5 fruit fly cellular contexts compared by ENCODE assay signal in the genomic region with DNA sequence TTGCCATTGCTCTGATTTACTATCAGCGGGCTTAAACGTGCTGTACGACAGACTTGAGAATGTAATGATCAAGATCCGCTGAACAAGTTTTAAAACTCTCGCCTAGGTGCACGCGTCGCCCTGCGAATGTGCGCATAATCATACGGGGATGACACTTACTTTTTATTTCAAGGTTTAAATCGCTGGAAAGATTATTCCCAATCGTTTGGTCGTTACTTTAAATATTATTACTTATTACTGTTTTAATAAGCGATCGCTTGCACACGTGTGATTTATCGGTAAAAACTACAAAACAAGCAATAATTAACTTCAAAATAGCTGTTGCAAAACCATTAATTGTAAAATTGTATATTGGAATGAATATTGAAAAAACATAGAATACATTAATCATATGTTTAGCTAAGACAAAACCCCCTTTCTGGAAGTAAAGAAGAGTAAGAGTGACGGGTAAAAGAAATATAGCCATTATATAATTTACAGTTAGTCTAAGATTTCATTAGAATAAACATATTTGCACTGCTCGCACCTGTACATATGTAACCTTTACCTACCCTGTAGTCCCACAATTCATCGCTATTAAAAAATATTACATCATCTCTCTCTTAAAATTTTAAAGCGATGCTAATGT.
TF ChIP-seq lines count a peak whose summit lies in the region.

DhpD (minus strand) TSS at position 102 of the 628 bp plus-strand sequence.

- peak; percentile 33 for TF ChIP-seq CTCF in whole organism, embryonic (GFP tag; optimal IDR thresholded peaks at IDR 0.05; lab: Kevin White, UChicago)

TF ChIP-seq in whole organism, adult, 20 proteins besides CTCF, POLR2A, EP300 and RAD21 (continues in another document):
- no peak for TF ChIP-seq cic (GFP tag; optimal IDR thresholded peaks at IDR 0.05; lab: Kevin White, UChicago)
- peak; percentile 77 for TF ChIP-seq CG14711 (tag; optimal IDR thresholded peaks at IDR 0.05; lab: Kevin White, UChicago)
- TF ChIP-seq Mnt (GFP tag; optimal IDR thresholded peaks at IDR 0.05; lab: Kevin White, UChicago), result peak; percentile 71
- peak; percentile 80 for TF ChIP-seq CG1620 (GFP tag; optimal IDR thresholded peaks at IDR 0.05; lab: Kevin White, UChicago)
- TF ChIP-seq cnc (optimal IDR thresholded peaks at IDR 0.05; lab: Kevin White, UChicago), result no peak
- peak; percentile 51 for TF ChIP-seq tj (GFP tag; optimal IDR thresholded peaks at IDR 0.05; lab: Kevin White, UChicago)
- TF ChIP-seq toe (GFP tag; optimal IDR thresholded peaks at IDR 0.05; lab: Kevin White, UChicago), result peak; percentile 83
- TF ChIP-seq ovo (GFP tag; optimal IDR thresholded peaks at IDR 0.05; lab: Kevin White, UChicago), result peak; percentile 55
- peak; percentile 36 for TF ChIP-seq Crg-1 (GFP tag; optimal IDR thresholded peaks at IDR 0.05; lab: Kevin White, UChicago)
- peak; percentile 88 for TF ChIP-seq CG7101 (tag; optimal IDR thresholded peaks at IDR 0.05; lab: Kevin White, UChicago)
- peak; percentile 75 for TF ChIP-seq CG7045 (GFP tag; optimal IDR thresholded peaks at IDR 0.05; lab: Kevin White, UChicago)
- peak; percentile 80 for TF ChIP-seq CG12768 (GFP tag; optimal IDR thresholded peaks at IDR 0.05; lab: Kevin White, UChicago)
- TF ChIP-seq CG33017 (tag; optimal IDR thresholded peaks at IDR 0.05; lab: Kevin White, UChicago), result peak; percentile 79
- TF ChIP-seq Clk (GFP tag; optimal IDR thresholded peaks at IDR 0.05; lab: Kevin White, UChicago), result peak; percentile 38
- TF ChIP-seq CG5204 (GFP tag; optimal IDR thresholded peaks at IDR 0.05; lab: Kevin White, UChicago), result peak; percentile 82
- peak; percentile 77 for TF ChIP-seq Hr96 (GFP tag; optimal IDR thresholded peaks at IDR 0.05; lab: Kevin White, UChicago)

TF ChIP-seq in whole organism, embryonic, 481 proteins besides CTCF, POLR2A, EP300 and RAD21 (continues in another document):
- peak; percentile 66 for TF ChIP-seq zen (tag; optimal IDR thresholded peaks at IDR 0.05; lab: Kevin White, UChicago)
- TF ChIP-seq otp (GFP tag; IDR thresholded peaks at IDR 0.05; lab: Robert Waterston, UW), result peak; percentile 76
- TF ChIP-seq CG12071 (GFP tag; optimal IDR thresholded peaks at IDR 0.05; lab: Kevin White, UChicago), result no peak
- no peak for TF ChIP-seq bowl (GFP tag; IDR thresholded peaks at IDR 0.05; lab: Robert Waterston, UW)
- no peak for TF ChIP-seq shn (GFP tag; optimal IDR thresholded peaks at IDR 0.05; lab: Kevin White, UChicago)
- TF ChIP-seq wek (GFP tag; optimal IDR thresholded peaks at IDR 0.05; lab: Kevin White, UChicago), result no peak
- peak; percentile 2 for TF ChIP-seq CG8281 (tag; optimal IDR thresholded peaks at IDR 0.05; lab: Kevin White, UChicago)
- TF ChIP-seq HLHmδ (GFP tag; optimal IDR thresholded peaks at IDR 0.05; lab: Kevin White, UChicago), result no peak
- TF ChIP-seq CG2712 (tag; optimal IDR thresholded peaks at IDR 0.05; lab: Kevin White, UChicago), result peak; percentile 79
- no peak for TF ChIP-seq CG7271 (tag; optimal IDR thresholded peaks at IDR 0.05; lab: Kevin White, UChicago)
- TF ChIP-seq vnd (GFP tag; IDR thresholded peaks at IDR 0.05; lab: Robert Waterston, UW; ENCODE audit: partially characterized antibody), result peak; percentile 83
- TF ChIP-seq dan (GFP tag; IDR thresholded peaks at IDR 0.05; lab: Robert Waterston, UW), result no peak
- TF ChIP-seq CG11560 (tag; IDR thresholded peaks at IDR 0.05; lab: Robert Waterston, UW), result peak; percentile 56; the same call in 1 of the 3 replicates
- peak; percentile 77 for TF ChIP-seq lmd (GFP tag; IDR thresholded peaks at IDR 0.05; lab: Robert Waterston, UW)
- TF ChIP-seq lab (GFP tag; optimal IDR thresholded peaks at IDR 0.05; lab: Kevin White, UChicago), result peak; percentile 85
- peak; percentile 79 for TF ChIP-seq lilli (GFP tag; optimal IDR thresholded peaks at IDR 0.05; lab: Kevin White, UChicago)
- peak; percentile 50 for TF ChIP-seq tap (tag; optimal IDR thresholded peaks at IDR 0.05; lab: Kevin White, UChicago)

TF ChIP-seq in whole organism, prepupa, 60 proteins besides CTCF, POLR2A, EP300 and RAD21 (continues in another document):
- peak; percentile 47 for TF ChIP-seq CG11294 (GFP tag; IDR thresholded peaks at IDR 0.05; lab: Robert Waterston, UW)
- peak; percentile 63 for TF ChIP-seq Sox15 (GFP tag; optimal IDR thresholded peaks at IDR 0.05; lab: Kevin White, UChicago)
- peak; percentile 85 for TF ChIP-seq Sox14 (GFP tag; optimal IDR thresholded peaks at IDR 0.05; lab: Kevin White, UChicago)
- no peak for TF ChIP-seq Smox (GFP tag; optimal IDR thresholded peaks at IDR 0.05; lab: Kevin White, UChicago)
- TF ChIP-seq dsx (GFP tag; optimal IDR thresholded peaks at IDR 0.05; lab: Kevin White, UChicago; ENCODE audit: poor library complexity, severe bottlenecking), result peak; percentile 64
- no peak for TF ChIP-seq CG4318 (GFP tag; optimal IDR thresholded peaks at IDR 0.05; lab: Kevin White, UChicago)
- TF ChIP-seq Met (GFP tag; optimal IDR thresholded peaks at IDR 0.05; lab: Kevin White, UChicago), result no peak
- TF ChIP-seq CG6854 (GFP tag; optimal IDR thresholded peaks at IDR 0.05; lab: Kevin White, UChicago), result peak; percentile 74
- peak; percentile 77 for TF ChIP-seq Ets96B (tag; optimal IDR thresholded peaks at IDR 0.05; lab: Kevin White, UChicago)
- TF ChIP-seq fkh (GFP tag; optimal IDR thresholded peaks at IDR 0.05; lab: Kevin White, UChicago), result no peak
- TF ChIP-seq CG8632 (GFP tag; optimal IDR thresholded peaks at IDR 0.05; lab: Kevin White, UChicago), result peak; percentile 76
- peak; percentile 33 for TF ChIP-seq spab (GFP tag; optimal IDR thresholded peaks at IDR 0.05; lab: Kevin White, UChicago)
- TF ChIP-seq Ets21C (GFP tag; optimal IDR thresholded peaks at IDR 0.05; lab: Kevin White, UChicago), result peak; percentile 74
- peak; percentile 85 for TF ChIP-seq topi (GFP tag; optimal IDR thresholded peaks at IDR 0.05; lab: Kevin White, UChicago)
- TF ChIP-seq CG10669 (GFP tag; optimal IDR thresholded peaks at IDR 0.05; lab: Kevin White, UChicago), result peak; percentile 83
- peak; percentile 86 for TF ChIP-seq lz (GFP tag; optimal IDR thresholded peaks at IDR 0.05; lab: Kevin White, UChicago)
- TF ChIP-seq CG32006 (GFP tag; optimal IDR thresholded peaks at IDR 0.05; lab: Kevin White, UChicago), result peak; percentile 74

TF ChIP-seq in whole organism, pupa, 21 proteins besides CTCF, POLR2A, EP300 and RAD21 (continues in another document):
- TF ChIP-seq CG14655 (GFP tag; optimal IDR thresholded peaks at IDR 0.05; lab: Kevin White, UChicago), result no peak
- peak; percentile 76 for TF ChIP-seq CG8159 (tag; optimal IDR thresholded peaks at IDR 0.05; lab: Kevin White, UChicago)
- peak; percentile 55 for TF ChIP-seq CG9948 (tag; optimal IDR thresholded peaks at IDR 0.05; lab: Kevin White, UChicago)
- peak; percentile 79 for TF ChIP-seq CG17806 (tag; optimal IDR thresholded peaks at IDR 0.05; lab: Kevin White, UChicago)
- peak; percentile 50 for TF ChIP-seq CG34367 (tag; optimal IDR thresholded peaks at IDR 0.05; lab: Kevin White, UChicago)
- TF ChIP-seq Pif1B (GFP tag; optimal IDR thresholded peaks at IDR 0.05; lab: Kevin White, UChicago), result peak; percentile 73
- TF ChIP-seq Pif1A (GFP tag; optimal IDR thresholded peaks at IDR 0.05; lab: Kevin White, UChicago), result no peak
- peak; percentile 87 for TF ChIP-seq CG4496 (GFP tag; IDR thresholded peaks at IDR 0.05; lab: Robert Waterston, UW)
- TF ChIP-seq CG12605 (GFP tag; IDR thresholded peaks at IDR 0.05; lab: Robert Waterston, UW), result peak; percentile 63
- TF ChIP-seq CG32121 (GFP tag; IDR thresholded peaks at IDR 0.05; lab: Robert Waterston, UW), result peak; percentile 77
- peak; percentile 2 for TF ChIP-seq CG13204 (GFP tag; optimal IDR thresholded peaks at IDR 0.05; lab: Kevin White, UChicago)
- TF ChIP-seq gl (tag; optimal IDR thresholded peaks at IDR 0.05; lab: Kevin White, UChicago), result peak; percentile 35
- peak; percentile 59 for TF ChIP-seq D1 (tag; optimal IDR thresholded peaks at IDR 0.05; lab: Kevin White, UChicago)
- TF ChIP-seq Snoo (tag; optimal IDR thresholded peaks at IDR 0.05; lab: Kevin White, UChicago), result peak; percentile 80
- TF ChIP-seq Ets98B (GFP tag; IDR thresholded peaks at IDR 0.05; lab: Robert Waterston, UW), result peak; percentile 79
- no peak; the same call in 2 of the 3 replicates for TF ChIP-seq fd96Ca (GFP tag; IDR thresholded peaks at IDR 0.05; lab: Robert Waterston, UW)
- TF ChIP-seq rn (GFP tag; IDR thresholded peaks at IDR 0.05; lab: Robert Waterston, UW), result no peak
- no peak for TF ChIP-seq CG10348 (GFP tag; IDR thresholded peaks at IDR 0.05; lab: Robert Waterston, UW)
- no peak for TF ChIP-seq EcR (GFP tag; optimal IDR thresholded peaks at IDR 0.05; lab: Kevin White, UChicago)

TF ChIP-seq in whole organism, wandering third instar larva, 38 proteins besides CTCF, POLR2A, EP300 and RAD21 (continues in another document):
- TF ChIP-seq Rel (GFP tag; optimal IDR thresholded peaks at IDR 0.05; lab: Kevin White, UChicago) (no peak), Rel (tag; optimal IDR thresholded peaks at IDR 0.05; lab: Kevin White, UChicago) (peak; percentile 81), sv (GFP tag; optimal IDR thresholded peaks at IDR 0.05; lab: Kevin White, UChicago) (peak; percentile 64), Abd-B (GFP tag; optimal IDR thresholded peaks at IDR 0.05; lab: Kevin White, UChicago) (no peak), tai (GFP tag; optimal IDR thresholded peaks at IDR 0.05; lab: Kevin White, UChicago) (no peak), lola (GFP tag; optimal IDR thresholded peaks at IDR 0.05; lab: Kevin White, UChicago) (no peak), foxo (GFP tag; optimal IDR thresholded peaks at IDR 0.05; lab: Kevin White, UChicago) (peak; percentile 25 to 91), dsf (GFP tag; optimal IDR thresholded peaks at IDR 0.05; lab: Kevin White, UChicago; ENCODE audit: borderline replicate concordance) (no peak), dl (GFP tag; optimal IDR thresholded peaks at IDR 0.05; lab: Kevin White, UChicago; ENCODE audit: insufficient read depth in 1 of 2, partially characterized antibody in 2 of 2) (peak; percentile 38 to 77), Dfd (GFP tag; optimal IDR thresholded peaks at IDR 0.05; lab: Kevin White, UChicago) (no peak), fru (GFP tag; optimal IDR thresholded peaks at IDR 0.05; lab: Kevin White, UChicago) (peak; percentile 84), Hnf4 (GFP tag; optimal IDR thresholded peaks at IDR 0.05; lab: Kevin White, UChicago) (peak; percentile 90), Mio (GFP tag; optimal IDR thresholded peaks at IDR 0.05; lab: Kevin White, UChicago) (peak; percentile 41), usp (GFP tag; optimal IDR thresholded peaks at IDR 0.05; lab: Kevin White, UChicago) (no peak), CG9705 (GFP tag; optimal IDR thresholded peaks at IDR 0.05; lab: Kevin White, UChicago) (peak; percentile 90), pan (optimal IDR thresholded peaks at IDR 0.05; lab: Kevin White, UChicago) (no peak), rgr (GFP tag; optimal IDR thresholded peaks at IDR 0.05; lab: Kevin White, UChicago) (peak; percentile 91), N (GFP tag; optimal IDR thresholded peaks at IDR 0.05; lab: Kevin White, UChicago) (peak; percentile 33), Hr83 (GFP tag; optimal IDR thresholded peaks at IDR 0.05; lab: Kevin White, UChicago; ENCODE audit: poor library complexity, severe bottlenecking) (peak; percentile 92), CG32264 (GFP tag; optimal IDR thresholded peaks at IDR 0.05; lab: Kevin White, UChicago) (peak; percentile 63), GATAd (GFP tag; optimal IDR thresholded peaks at IDR 0.05; lab: Kevin White, UChicago) (peak; percentile 38)
